Fruit fly (Drosophila melanogaster) Kc167 (cell line): ENCODE results near the gene ssp3.

Experiments used
- Myc ChIP-seq: fragments of >200 bp; optimal IDR thresholded peaks from 2 replicates; lab custom pipeline; 2017; ENCODE audit warnings: missing external identifiers
- Sin3A ChIP-seq: fragments of >200 bp; optimal IDR thresholded peaks from 2 replicates; lab custom pipeline; 2018; ENCODE audit warnings: missing external identifiers
- h ChIP-seq: fragments of >200 bp; optimal IDR thresholded peaks from 3 replicates; lab custom pipeline; 2018; ENCODE audit warnings: missing external identifiers
- insv ChIP-seq: fragments of >200 bp; optimal IDR thresholded peaks from 3 replicates; lab custom pipeline; 2018; ENCODE audit warnings: missing external identifiers
- psq ChIP-seq: fragments of >200 bp; optimal IDR thresholded peaks from 2 replicates; lab custom pipeline; 2017; ENCODE audit warnings: missing external identifiers
- ttk ChIP-seq: sonication (Bioruptor generic); optimal IDR thresholded peaks from 2 replicates; lab custom pipeline; 2017; ENCODE audit warnings: missing external identifiers

dm6 chr2L:18990133-18990532, 46.4 kb upstream of the ssp3 start, which contains the start of gene CG15170:
- TF ChIP-seq insv (no peak), Sin3A (lab: Kevin White, UChicago) (no peak), psq (no peak), Myc (no peak), ttk (no peak), h (lab: Kevin White, UChicago) (no peak)
